Worm (Caenorhabditis elegans) whole organism, L1 larva: ENCODE data around the gene F59B10.2.
A peak's percentile ranks its signal among the peaks of the same experiment; 100 is the strongest.

Experiments
- C16A3.4 ChIP-seq: fragments of 150-350 bp; optimal IDR thresholded peaks from 2 replicates; lab custom pipeline; 2014; ENCODE audit warnings: missing biosample characterization, missing genetic modification characterization
- aha-1 ChIP-seq: fragments of 150-350 bp; optimal IDR thresholded peaks from 2 replicates; lab custom pipeline; 2014; ENCODE audit warnings: missing biosample characterization, missing genetic modification characterization
- ama-1 ChIP-seq: fragments of 150-350 bp; optimal IDR thresholded peaks from 2 replicates; lab custom pipeline; 2014
- blmp-1 ChIP-seq: fragments of 150-350 bp; optimal IDR thresholded peaks from 2 replicates; lab custom pipeline; 2014; ENCODE audit warnings: missing biosample characterization, missing genetic modification characterization
- ceh-82 ChIP-seq, 3 experiments: fragments of 150-350 bp in 1 of 3; sonication (generic microtip) in 2 of 3; optimal IDR thresholded peaks; 2 replicates each; lab custom pipeline; 2014 to 2017; ENCODE audit warnings: missing biosample characterization in 3 of 3, missing genetic modification characterization in 3 of 3
- ceh-88 ChIP-seq: fragments of 200-800 bp; sonication (Bioruptor generic); IDR thresholded peaks from 2 replicates; pipeline ENCODE4 v1.3.6; 2022; ENCODE audit warnings: missing genetic modification characterization, missing compliant biosample characterization
- ces-1 ChIP-seq: fragments of 150-350 bp; optimal IDR thresholded peaks from 2 replicates; lab custom pipeline; 2014; ENCODE audit warnings: missing biosample characterization, missing genetic modification reagents, missing genetic modification characterization
- dpl-1 ChIP-seq, 3 experiments: fragments of 150-350 bp in 2 of 3; sonication (generic microtip) in 1 of 3; optimal IDR thresholded peaks; 2 replicates each; lab custom pipeline; 2014 to 2017; ENCODE audit warnings: missing biosample characterization in 3 of 3, missing genetic modification characterization in 3 of 3, missing genetic modification reagents in 3 of 3
- dsc-1 ChIP-seq: sonication (generic microtip); optimal IDR thresholded peaks from 2 replicates; lab custom pipeline; 2016; ENCODE audit warnings: mild to moderate bottlenecking, missing genetic modification characterization, missing compliant biosample characterization
- efl-1 ChIP-seq, 4 experiments: fragments of 150-350 bp; optimal IDR thresholded peaks in 3 of 4; peaks in 1 of 4; 1 replicate in 1 of 4; 2 replicates in 3 of 4; lab custom pipeline; 2014; ENCODE audit warnings: missing biosample characterization in 2 of 4, missing genetic modification characterization in 2 of 4, missing genetic modification reagents in 2 of 4
- elt-2 ChIP-seq: sonication (generic microtip); optimal IDR thresholded peaks from 2 replicates; lab custom pipeline; 2016; ENCODE audit warnings: missing genetic modification characterization, mild to moderate bottlenecking, inconsistent platforms, missing compliant biosample characterization, missing genetic modification reagents
- elt-3 ChIP-seq, 6 experiments: fragments of 150-350 bp in 1 of 6; sonication (generic microtip); optimal IDR thresholded peaks; 2 replicates each; lab custom pipeline; 2017 to 2018; ENCODE audit warnings: missing biosample characterization in 6 of 6, missing genetic modification characterization in 6 of 6, inconsistent platforms in 1 of 6
- fkh-4 ChIP-seq: sonication (generic microtip); optimal IDR thresholded peaks from 2 replicates; lab custom pipeline; 2016; ENCODE audit warnings: missing compliant biosample characterization, missing genetic modification characterization, borderline replicate concordance
- hlh-17 ChIP-seq: fragments of 200-800 bp; sonication (Bioruptor generic); optimal IDR thresholded peaks from 2 replicates; lab custom pipeline; 2018; ENCODE audit warnings: missing genetic modification characterization, mild to moderate bottlenecking, missing compliant biosample characterization, moderate library complexity, borderline replicate concordance
- hlh-4 ChIP-seq: sonication (generic microtip); optimal IDR thresholded peaks from 2 replicates; lab custom pipeline; 2016; ENCODE audit warnings: mild to moderate bottlenecking, missing genetic modification characterization, missing compliant biosample characterization
- isw-1 ChIP-seq: fragments of 200-800 bp; sonication (Bioruptor generic); IDR thresholded peaks from 2 replicates; pipeline ENCODE4 v1.3.6; 2022; ENCODE audit warnings: missing genetic modification characterization, missing compliant biosample characterization
- jun-1 ChIP-seq: fragments of 150-350 bp; optimal IDR thresholded peaks from 2 replicates; lab custom pipeline; 2014; ENCODE audit warnings: missing biosample characterization, missing genetic modification reagents, missing genetic modification characterization
- lin-13 ChIP-seq: fragments of 150-350 bp; optimal IDR thresholded peaks from 2 replicates; lab custom pipeline; 2014; ENCODE audit warnings: missing biosample characterization, missing genetic modification reagents, missing genetic modification characterization
- lin-14 ChIP-seq: fragments of 200-800 bp; sonication (Bioruptor generic); optimal IDR thresholded peaks from 2 replicates; lab custom pipeline; 2018; ENCODE audit warnings: mild to moderate bottlenecking, missing genetic modification characterization, moderate library complexity, missing compliant biosample characterization
- lin-35 ChIP-seq, 2 experiments: fragments of 150-350 bp; optimal IDR thresholded peaks; 2 replicates each; lab custom pipeline; 2014; ENCODE audit warnings: missing biosample characterization in 2 of 2, missing genetic modification characterization in 2 of 2, missing genetic modification reagents in 2 of 2
- lin-39 ChIP-seq: fragments of 150-350 bp; optimal IDR thresholded peaks from 2 replicates; lab custom pipeline; 2014; ENCODE audit warnings: missing biosample characterization, missing genetic modification reagents, missing genetic modification characterization
- lir-3 ChIP-seq: sonication (generic microtip); optimal IDR thresholded peaks from 2 replicates; lab custom pipeline; 2016; ENCODE audit warnings: mild to moderate bottlenecking, missing genetic modification characterization, moderate library complexity, missing compliant biosample characterization; ENCODE audit not compliant: poor library complexity
- lsy-2 ChIP-seq, 2 experiments: fragments of 150-350 bp; optimal IDR thresholded peaks; 2 replicates each; lab custom pipeline; 2014; ENCODE audit warnings: missing biosample characterization in 2 of 2, missing genetic modification characterization in 2 of 2
- mdl-1 ChIP-seq, 2 experiments: fragments of 150-350 bp; optimal IDR thresholded peaks; 2 replicates each; lab custom pipeline; 2014 to 2017; ENCODE audit warnings: missing biosample characterization in 2 of 2, missing genetic modification characterization in 2 of 2, inconsistent platforms in 1 of 2
- mef-2 ChIP-seq: fragments of 150-350 bp; optimal IDR thresholded peaks from 2 replicates; lab custom pipeline; 2014; ENCODE audit warnings: missing biosample characterization, missing genetic modification characterization
- mep-1 ChIP-seq: fragments of 150-350 bp; optimal IDR thresholded peaks from 2 replicates; lab custom pipeline; 2014; ENCODE audit warnings: missing biosample characterization, missing genetic modification characterization
- nhr-11 ChIP-seq: fragments of 150-350 bp; optimal IDR thresholded peaks from 2 replicates; lab custom pipeline; 2014; ENCODE audit warnings: missing biosample characterization, missing genetic modification characterization
- nhr-20 ChIP-seq: sonication (generic microtip); optimal IDR thresholded peaks from 2 replicates; lab custom pipeline; 2016; ENCODE audit warnings: mild to moderate bottlenecking, missing genetic modification characterization, missing compliant biosample characterization
- nhr-47 ChIP-seq: sonication (generic microtip); optimal IDR thresholded peaks from 2 replicates; lab custom pipeline; 2016; ENCODE audit warnings: mild to moderate bottlenecking, missing genetic modification characterization, moderate library complexity, missing compliant biosample characterization
- nhr-76 ChIP-seq: sonication (generic microtip); optimal IDR thresholded peaks from 2 replicates; lab custom pipeline; 2017; ENCODE audit warnings: missing biosample characterization, missing genetic modification characterization
- nhr-77 ChIP-seq: fragments of 150-350 bp; optimal IDR thresholded peaks from 2 replicates; lab custom pipeline; 2014; ENCODE audit warnings: missing biosample characterization, missing genetic modification characterization
- nhr-84 ChIP-seq: sonication (generic microtip); optimal IDR thresholded peaks from 2 replicates; lab custom pipeline; 2017; ENCODE audit warnings: missing biosample characterization, missing genetic modification characterization
- nhr-90 ChIP-seq: sonication (generic microtip); optimal IDR thresholded peaks from 2 replicates; lab custom pipeline; 2016; ENCODE audit warnings: mild to moderate bottlenecking, missing genetic modification characterization, missing compliant biosample characterization; ENCODE audit not compliant: poor library complexity
- pag-3 ChIP-seq: sonication (generic microtip); optimal IDR thresholded peaks from 2 replicates; lab custom pipeline; 2017; ENCODE audit warnings: missing genetic modification characterization, mild to moderate bottlenecking, missing compliant biosample characterization, antibody characterized with exemption, borderline replicate concordance; ENCODE audit not compliant: insufficient read depth
- pax-3 ChIP-seq: fragments of 200-800 bp; sonication (Bioruptor generic); optimal IDR thresholded peaks from 2 replicates; lab custom pipeline; 2018; ENCODE audit warnings: mild to moderate bottlenecking, missing genetic modification characterization, moderate library complexity, missing compliant biosample characterization
- rnt-1 ChIP-seq: sonication (generic microtip); optimal IDR thresholded peaks from 2 replicates; lab custom pipeline; 2016; ENCODE audit warnings: mild to moderate bottlenecking, missing genetic modification characterization, moderate library complexity, missing compliant biosample characterization
- skn-1 ChIP-seq: fragments of 150-350 bp; optimal IDR thresholded peaks from 2 replicates; lab custom pipeline; 2014; ENCODE audit warnings: missing biosample characterization, missing genetic modification characterization
- snu-23 ChIP-seq: sonication (generic microtip); optimal IDR thresholded peaks from 2 replicates; lab custom pipeline; 2016; ENCODE audit warnings: missing genetic modification characterization, missing compliant biosample characterization
- sptf-1 ChIP-seq: fragments of 150-350 bp; optimal IDR thresholded peaks from 2 replicates; lab custom pipeline; 2014; ENCODE audit warnings: missing biosample characterization, missing genetic modification characterization
- sup-37 ChIP-seq: fragments of 200-800 bp; sonication (Bioruptor generic); optimal IDR thresholded peaks from 2 replicates; lab custom pipeline; 2018; ENCODE audit warnings: mild to moderate bottlenecking, missing genetic modification characterization, missing compliant biosample characterization
- swsn-7 ChIP-seq: sonication (generic microtip); optimal IDR thresholded peaks from 2 replicates; lab custom pipeline; 2016; ENCODE audit warnings: missing genetic modification characterization, missing compliant biosample characterization
- tlp-1 ChIP-seq: fragments of 150-350 bp; optimal IDR thresholded peaks from 2 replicates; lab custom pipeline; 2014; ENCODE audit warnings: missing biosample characterization, missing genetic modification characterization
- unc-130 ChIP-seq: fragments of 150-350 bp; optimal IDR thresholded peaks from 2 replicates; lab custom pipeline; 2017; ENCODE audit warnings: missing biosample characterization, missing genetic modification characterization, inconsistent platforms
- unc-30 ChIP-seq: sonication (generic microtip); optimal IDR thresholded peaks from 2 replicates; lab custom pipeline; 2017; ENCODE audit warnings: missing biosample characterization, missing genetic modification characterization
- unc-62 ChIP-seq: fragments of 150-350 bp; optimal IDR thresholded peaks from 2 replicates; lab custom pipeline; 2014; ENCODE audit warnings: missing biosample characterization, missing genetic modification reagents, missing genetic modification characterization
- unc-86 ChIP-seq: sonication (generic microtip); optimal IDR thresholded peaks from 2 replicates; lab custom pipeline; 2016; ENCODE audit warnings: missing genetic modification characterization, missing compliant biosample characterization
- unc-98 ChIP-seq: fragments of 200-800 bp; sonication (Bioruptor generic); IDR thresholded peaks from 2 replicates; pipeline ENCODE4 v1.3.6; 2022; ENCODE audit warnings: missing genetic modification characterization, missing compliant biosample characterization
- zag-1 ChIP-seq: fragments of 150-350 bp; optimal IDR thresholded peaks from 2 replicates; lab custom pipeline; 2014; ENCODE audit warnings: missing biosample characterization, missing genetic modification characterization
- ztf-4 ChIP-seq: fragments of 150-350 bp; optimal IDR thresholded peaks from 2 replicates; lab custom pipeline; 2014; ENCODE audit warnings: missing biosample characterization, missing genetic modification characterization

The F59B10.2 gene

ce11 chrII:10539232-10539631 is 29.6 kb upstream of the F59B10.2 start, which contains the start of gene R166.3:
R166.3 (minus strand) TSS chrII:10539332.
- TF ChIP-seq efl-1 (optimal IDR thresholded peaks at IDR 0.05; lab: Kevin White, UChicago) (no peak), efl-1 (GFP tag; optimal IDR thresholded peaks at IDR 0.05 in 1 of 2; lab: Kevin White, UChicago) (peak in 1 of 2 experiments; percentile 53), ceh-82 (tag; optimal IDR thresholded peaks at IDR 0.05; lab: Kevin White, UChicago) (no peak)
- TF ChIP-seq, all 84 proteins: peak for 1

ce11 chrII:10537988-10538387 is 28.3 kb upstream of the F59B10.2 start:
- TF ChIP-seq sptf-1 (tag; lab: Kevin White, UChicago) (no peak), unc-30 (no peak), zag-1 (tag; lab: Kevin White, UChicago) (no peak), snu-23 (peak; percentile 84), dsc-1 (peak; percentile 94), lsy-2 (tag; optimal IDR thresholded peaks at IDR 0.05; lab: Kevin White, UChicago) (peak; percentile 69 to 80), ztf-4 (tag; lab: Kevin White, UChicago) (no peak), lin-13 (peak; percentile 65), blmp-1 (tag; lab: Kevin White, UChicago) (peak; percentile 26), lin-14 (GFP tag; lab: Kevin White, UChicago) (peak; percentile 71), ama-1 (no peak), dpl-1 (GFP tag; optimal IDR thresholded peaks at IDR 0.05; lab: Kevin White, UChicago) (peak; percentile 42 to 73 (median 52)), hlh-4 (tag; lab: Kevin White, UChicago) (peak; percentile 70), ceh-88 (no peak), mep-1 (peak; percentile 48), pax-3 (tag; lab: Kevin White, UChicago) (peak; percentile 85), ces-1 (GFP tag; lab: Kevin White, UChicago) (no peak), hlh-17 (GFP tag; lab: Kevin White, UChicago) (no peak), nhr-90 (peak; percentile 91), mef-2 (tag; lab: Kevin White, UChicago) (no peak), C16A3.4 (peak; percentile 22), swsn-7 (tag; lab: Kevin White, UChicago) (peak; percentile 79), nhr-76 (no peak), nhr-11 (peak; percentile 55), lir-3 (tag; lab: Kevin White, UChicago) (peak; percentile 91), tlp-1 (tag; lab: Kevin White, UChicago) (no peak), nhr-77 (tag; lab: Kevin White, UChicago) (peak; percentile 10), skn-1 (peak; percentile 63), lin-35 (GFP tag; optimal IDR thresholded peaks at IDR 0.05; lab: Kevin White, UChicago) (peak; percentile 51 to 62), fkh-4 (tag; lab: Kevin White, UChicago) (peak; percentile 97), ceh-82 (tag; optimal IDR thresholded peaks at IDR 0.05; lab: Kevin White, UChicago) (peak in 2 of 3 experiments; percentile 35 to 49), isw-1 (peak; percentile 25; the same call in 1 of the 2 replicates), unc-98 (GFP tag; lab: Robert Waterston, UW) (0 out of 2 replicates have a peak, but pooled peaks have one; percentile 34), mdl-1 (tag; optimal IDR thresholded peaks at IDR 0.05; lab: Kevin White, UChicago) (no peak), nhr-20 (tag; lab: Kevin White, UChicago) (peak; percentile 78), pag-3 (tag; lab: Kevin White, UChicago) (no peak), elt-3 (tag; optimal IDR thresholded peaks at IDR 0.05; lab: Kevin White, UChicago) (no peak), elt-2 (tag; lab: Kevin White, UChicago) (peak; percentile 68), unc-86 (tag; lab: Kevin White, UChicago) (peak; percentile 58), efl-1 (optimal IDR thresholded peaks at IDR 0.05; lab: Kevin White, UChicago) (peak; percentile 55 to 75), efl-1 (GFP tag; optimal IDR thresholded peaks at IDR 0.05 in 1 of 2; lab: Kevin White, UChicago) (peak; percentile 68 to 97), unc-62 (GFP tag; lab: Kevin White, UChicago) (no peak), jun-1 (tag; lab: Kevin White, UChicago) (no peak), nhr-84 (no peak), unc-130 (tag; lab: Kevin White, UChicago) (no peak), lin-39 (tag; lab: Kevin White, UChicago) (peak; percentile 55), aha-1 (tag; lab: Kevin White, UChicago) (no peak), sup-37 (GFP tag; lab: Kevin White, UChicago) (peak; percentile 40), nhr-47 (tag; lab: Kevin White, UChicago) (peak; percentile 88), rnt-1 (tag; lab: Kevin White, UChicago) (peak; percentile 97)
